Fruit fly (Drosophila melanogaster) whole organism, embryonic: ENCODE measurements around the gene Gss1.
A peak's percentile ranks its signal among the peaks of the same experiment; 100 is the strongest.

ENCODE experiments used
- Abd-B ChIP-seq: fragments of 200-800 bp; sonication (Bioruptor generic); optimal IDR thresholded peaks from 2 replicates; lab custom pipeline; 2018; ENCODE audit warnings: missing biosample characterization, mild to moderate bottlenecking, missing genetic modification characterization, moderate library complexity
- CG1024 ChIP-seq: fragments of 200-800 bp; sonication (Bioruptor generic); IDR thresholded peaks from 2 replicates; pipeline ENCODE4 v1.3.6; 2022; ENCODE audit warnings: missing biosample characterization, missing genetic modification characterization
- CG11247 ChIP-seq: fragments of 200-800 bp; sonication (Bioruptor generic); IDR thresholded peaks from 2 replicates; pipeline ENCODE4 v1.3.6; 2022; ENCODE audit warnings: missing biosample characterization, missing genetic modification characterization
- CG15479 ChIP-seq: fragments of 200-800 bp; sonication (Bioruptor generic); optimal IDR thresholded peaks from 3 replicates; lab custom pipeline; 2019; ENCODE audit warnings: missing biosample characterization, mild to moderate bottlenecking, missing genetic modification characterization, moderate library complexity
- CG15514 ChIP-seq: fragments of 200-800 bp; sonication (Bioruptor generic); optimal IDR thresholded peaks from 3 replicates; lab custom pipeline; 2017; ENCODE audit warnings: missing biosample characterization, missing genetic modification characterization, mild to moderate bottlenecking, moderate library complexity, missing genetic modification reagents
- CG17359 ChIP-seq: fragments of 200-800 bp; sonication (Bioruptor generic); optimal IDR thresholded peaks from 3 replicates; lab custom pipeline; 2018; ENCODE audit warnings: missing biosample characterization, mild to moderate bottlenecking, missing genetic modification characterization, moderate library complexity
- CG17361 ChIP-seq: fragments of 200-800 bp; sonication (Bioruptor generic); IDR thresholded peaks from 3 replicates; pipeline ENCODE4 v1.3.6; 2022; ENCODE audit warnings: missing biosample characterization, missing genetic modification characterization
- CG17385 ChIP-seq: fragments of 200-800 bp; sonication (Bioruptor generic); optimal IDR thresholded peaks from 3 replicates; lab custom pipeline; 2018; ENCODE audit warnings: missing biosample characterization, mild to moderate bottlenecking, missing genetic modification characterization
- CG18599 ChIP-seq: fragments of 200-800 bp; sonication (Bioruptor generic); optimal IDR thresholded peaks from 3 replicates; lab custom pipeline; 2017; ENCODE audit warnings: missing biosample characterization, missing genetic modification characterization, mild to moderate bottlenecking, moderate library complexity, missing genetic modification reagents
- CG18764 ChIP-seq: fragments of 200-800 bp; sonication (Bioruptor generic); optimal IDR thresholded peaks from 3 replicates; lab custom pipeline; 2016; ENCODE audit warnings: missing biosample characterization, missing genetic modification characterization
- CG2712 ChIP-seq: fragments of 200-800 bp; optimal IDR thresholded peaks from 3 replicates; lab custom pipeline; 2019; ENCODE audit warnings: missing biosample characterization, mild to moderate bottlenecking, missing genetic modification characterization, moderate library complexity
- CG30403 ChIP-seq: fragments of 200-800 bp; sonication (Bioruptor generic); optimal IDR thresholded peaks from 3 replicates; lab custom pipeline; 2016; ENCODE audit warnings: missing biosample characterization, missing genetic modification characterization
- CG31224 ChIP-seq: fragments of 200-800 bp; sonication (Bioruptor generic); IDR thresholded peaks from 2 replicates; pipeline ENCODE4 v1.3.6; 2022; ENCODE audit warnings: missing biosample characterization, missing genetic modification characterization
- CG31365 ChIP-seq: fragments of 200-800 bp; sonication (Bioruptor generic); optimal IDR thresholded peaks from 2 replicates; lab custom pipeline; 2018; ENCODE audit warnings: missing biosample characterization, mild to moderate bottlenecking, missing genetic modification characterization
- CG31388 ChIP-seq: fragments of 200-800 bp; sonication (Bioruptor generic); optimal IDR thresholded peaks from 2 replicates; lab custom pipeline; 2016; ENCODE audit warnings: missing biosample characterization, missing genetic modification characterization
- CG43689 ChIP-seq: fragments of 200-800 bp; sonication (Bioruptor generic); IDR thresholded peaks from 2 replicates; pipeline ENCODE4 v1.3.6; 2022; ENCODE audit warnings: missing biosample characterization, missing genetic modification characterization
- CG6254 ChIP-seq: fragments of 200-800 bp; sonication (Bioruptor generic); optimal IDR thresholded peaks from 3 replicates; lab custom pipeline; 2017; ENCODE audit warnings: mild to moderate bottlenecking, missing biosample characterization, missing genetic modification reagents, missing genetic modification characterization
- CG8290 ChIP-seq, 3 experiments: fragments of 200-800 bp; sonication (Bioruptor generic); optimal IDR thresholded peaks; 2 replicates each; lab custom pipeline; 2016 to 2019; ENCODE audit warnings: missing biosample characterization in 3 of 3, missing genetic modification characterization in 3 of 3, mild to moderate bottlenecking in 2 of 3, moderate library complexity in 1 of 3
- CTCF ChIP-seq: fragments of 200-800 bp; sonication (Bioruptor generic); optimal IDR thresholded peaks from 2 replicates; lab custom pipeline; 2017; ENCODE audit warnings: missing biosample characterization, mild to moderate bottlenecking, missing genetic modification characterization, moderate library complexity
- Camta ChIP-seq: fragments of 200-800 bp; sonication (Bioruptor generic); optimal IDR thresholded peaks from 2 replicates; lab custom pipeline; 2016; ENCODE audit warnings: missing biosample characterization, missing genetic modification characterization
- D19A ChIP-seq: fragments of 200-800 bp; optimal IDR thresholded peaks from 3 replicates; lab custom pipeline; 2019; ENCODE audit warnings: missing biosample characterization, mild to moderate bottlenecking, missing genetic modification characterization, moderate library complexity
- Dfd ChIP-seq, 2 experiments: fragments of >200 bp; optimal IDR thresholded peaks; 2 replicates each; lab custom pipeline; 2017; ENCODE audit warnings: missing biosample characterization in 2 of 2, missing genetic modification characterization in 2 of 2
- Dp ChIP-seq: fragments of 200-800 bp; sonication (Bioruptor generic); optimal IDR thresholded peaks from 2 replicates; lab custom pipeline; 2018; ENCODE audit warnings: missing biosample characterization, mild to moderate bottlenecking, missing genetic modification characterization, moderate library complexity
- Ets65A ChIP-seq: fragments of 200-800 bp; sonication (Bioruptor generic); peaks from one replicate; lab custom pipeline; 2016; ENCODE audit warnings: missing biosample characterization, missing genetic modification characterization
- Max ChIP-seq: fragments of 200-800 bp; sonication (Bioruptor generic); optimal IDR thresholded peaks from 2 replicates; lab custom pipeline; 2016; ENCODE audit warnings: missing biosample characterization, mild to moderate bottlenecking, missing genetic modification characterization
- Med ChIP-seq: fragments of 200-800 bp; sonication (Bioruptor generic); peaks from one replicate; lab custom pipeline; 2016; ENCODE audit warnings: missing biosample characterization, missing genetic modification characterization, mild to moderate bottlenecking, inconsistent platforms, moderate library complexity
- Sox100B ChIP-seq: fragments of 200-800 bp; sonication (Bioruptor generic); optimal IDR thresholded peaks from 3 replicates; lab custom pipeline; 2018; ENCODE audit warnings: missing biosample characterization, mild to moderate bottlenecking, missing genetic modification characterization
- Taf1 ChIP-seq: fragments of 200-800 bp; sonication (Bioruptor generic); IDR thresholded peaks from 2 replicates; pipeline ENCODE4 v1.3.6; 2022; ENCODE audit warnings: missing biosample characterization, missing genetic modification characterization
- YL-1 ChIP-seq: fragments of 200-800 bp; sonication (Bioruptor generic); optimal IDR thresholded peaks from 3 replicates; lab custom pipeline; 2017; ENCODE audit warnings: missing biosample characterization, mild to moderate bottlenecking, missing genetic modification characterization
- bigmax ChIP-seq: fragments of 200-800 bp; sonication (Bioruptor generic); optimal IDR thresholded peaks from 2 replicates; lab custom pipeline; 2018; ENCODE audit warnings: missing biosample characterization, mild to moderate bottlenecking, missing genetic modification characterization
- ci ChIP-seq: fragments of 200-800 bp; sonication (Bioruptor generic); IDR thresholded peaks from 3 replicates; pipeline ENCODE4 v1.3.6; 2022; ENCODE audit warnings: missing biosample characterization, missing genetic modification characterization
- emc ChIP-seq: fragments of 200-800 bp; sonication (Bioruptor generic); optimal IDR thresholded peaks from 2 replicates; lab custom pipeline; 2016; ENCODE audit warnings: missing biosample characterization, missing genetic modification characterization
- eve ChIP-seq, 2 experiments: fragments of >200 bp; optimal IDR thresholded peaks; 2 replicates each; lab custom pipeline; 2017; ENCODE audit warnings: missing biosample characterization in 2 of 2, missing genetic modification characterization in 2 of 2
- lab ChIP-seq: fragments of 200-800 bp; sonication (Bioruptor generic); optimal IDR thresholded peaks from 3 replicates; lab custom pipeline; 2017; ENCODE audit warnings: missing biosample characterization, missing genetic modification characterization, mild to moderate bottlenecking, moderate library complexity, missing genetic modification reagents
- maf-S ChIP-seq: fragments of 200-800 bp; sonication (Bioruptor generic); optimal IDR thresholded peaks from 2 replicates; lab custom pipeline; 2016; ENCODE audit warnings: missing biosample characterization, missing genetic modification characterization
- onecut ChIP-seq: fragments of 200-800 bp; sonication (Bioruptor generic); IDR thresholded peaks from 2 replicates; pipeline ENCODE4 v1.3.6; 2022; ENCODE audit warnings: missing biosample characterization, missing genetic modification characterization
- otp ChIP-seq: fragments of 200-800 bp; sonication (Bioruptor generic); IDR thresholded peaks from 3 replicates; pipeline ENCODE4, ENCODE4 v1.3.6; 2022; ENCODE audit warnings: missing biosample characterization, missing genetic modification characterization
- phol ChIP-seq: fragments of 200-800 bp; sonication (Bioruptor generic); optimal IDR thresholded peaks from 3 replicates; lab custom pipeline; 2018; ENCODE audit warnings: missing biosample characterization, mild to moderate bottlenecking, missing genetic modification characterization, moderate library complexity
- slou ChIP-seq: fragments of 200-800 bp; sonication (Bioruptor generic); optimal IDR thresholded peaks from 3 replicates; lab custom pipeline; 2016; ENCODE audit warnings: missing biosample characterization, missing genetic modification characterization
- slp2 ChIP-seq: fragments of 200-800 bp; sonication (Bioruptor generic); optimal IDR thresholded peaks from 2 replicates; lab custom pipeline; 2016; ENCODE audit warnings: missing biosample characterization, missing genetic modification characterization
- sob ChIP-seq: fragments of 200-800 bp; sonication (Bioruptor generic); IDR thresholded peaks from 2 replicates; pipeline ENCODE4 v1.3.6; 2022; ENCODE audit warnings: missing biosample characterization, missing genetic modification characterization
- stwl ChIP-seq: fragments of 200-800 bp; sonication (Bioruptor generic); optimal IDR thresholded peaks from 3 replicates; lab custom pipeline; 2018; ENCODE audit warnings: missing biosample characterization, mild to moderate bottlenecking, missing genetic modification characterization, moderate library complexity
- unc-4 ChIP-seq: fragments of 200-800 bp; sonication (Bioruptor generic); IDR thresholded peaks from 2 replicates; pipeline ENCODE4 v1.3.6; 2022; ENCODE audit warnings: missing biosample characterization, missing genetic modification characterization; ENCODE audit not compliant: partially characterized antibody
- zf30C ChIP-seq: fragments of 200-800 bp; sonication (Bioruptor generic); optimal IDR thresholded peaks from 3 replicates; lab custom pipeline; 2018; ENCODE audit warnings: missing biosample characterization, mild to moderate bottlenecking, missing genetic modification characterization
- zfh2 ChIP-seq: fragments of 200-800 bp; sonication (Bioruptor generic); optimal IDR thresholded peaks from 2 replicates; lab custom pipeline; 2016; ENCODE audit warnings: missing biosample characterization, missing genetic modification characterization

Gss1 gene

dm6 chrX:17910941-17911703 lies 21.8 kb downstream of the Gss1 start, which contains the start of gene CG6847 (continued):
- TF ChIP-seq unc-4 (GFP tag; lab: Robert Waterston, UW): no peak
- TF ChIP-seq CG17359: peak; percentile 38
- no peak for TF ChIP-seq CG1024 (GFP tag; lab: Robert Waterston, UW)
- peak; percentile 27 for TF ChIP-seq CG18764 (GFP tag; lab: Kevin White, UChicago)
- TF ChIP-seq ci (GFP tag; lab: Robert Waterston, UW): 0 out of 3 replicates have a peak, but pooled peaks have one; percentile 47
- TF ChIP-seq slp2 (GFP tag; lab: Kevin White, UChicago): no peak
- peak; percentile 71 for TF ChIP-seq Abd-B
- peak; percentile 73 for TF ChIP-seq CG17385 (GFP tag; lab: Kevin White, UChicago)
- no peak for TF ChIP-seq Max (GFP tag; lab: Kevin White, UChicago)
- no peak for TF ChIP-seq maf-S
- peak; percentile 50 for TF ChIP-seq phol
- TF ChIP-seq bigmax: no peak
- no peak for TF ChIP-seq emc
- peak; percentile 76 for TF ChIP-seq CG2712 (tag; lab: Kevin White, UChicago)
- peak; percentile 31 for TF ChIP-seq D19A (tag; lab: Kevin White, UChicago)
- TF ChIP-seq Taf1 (GFP tag; lab: Robert Waterston, UW): no peak

DNA sequence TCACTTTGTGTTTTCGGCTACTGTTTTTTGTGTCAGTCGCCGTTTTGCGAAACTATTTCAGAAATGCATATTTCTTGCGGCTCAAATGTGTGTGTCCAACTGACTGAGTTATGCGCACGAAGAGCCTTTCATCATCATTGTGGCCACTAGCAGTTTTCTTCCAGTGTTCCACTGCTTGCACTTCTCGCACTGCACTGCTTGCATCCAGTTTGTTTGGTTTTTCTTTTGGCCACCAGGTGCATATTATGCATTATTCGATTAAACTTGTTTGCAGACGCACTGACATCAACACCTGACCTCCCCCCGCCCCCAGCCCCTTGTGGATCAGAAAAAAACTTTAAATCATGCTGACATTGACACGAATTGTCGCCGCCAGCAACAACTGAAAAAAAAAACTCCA lies 23.2 kb downstream of the Gss1 start:
- TF ChIP-seq CG31365 (tag; lab: Kevin White, UChicago) (peak; percentile 87), CG31224 (GFP tag; lab: Robert Waterston, UW) (no peak), CG8290 (GFP tag; optimal IDR thresholded peaks at IDR 0.05; lab: Kevin White, UChicago) (peak; percentile 21), CG8290 (tag; optimal IDR thresholded peaks at IDR 0.05; lab: Kevin White, UChicago) (no peak), slou (no peak), CG30403 (GFP tag; lab: Kevin White, UChicago) (no peak), onecut (GFP tag; lab: Robert Waterston, UW) (no peak), zfh2 (no peak), Ets65A (GFP tag; lab: Kevin White, UChicago) (peak; percentile 61), CG15479 (no peak), eve (GFP tag; optimal IDR thresholded peaks at IDR 0.05; lab: Kevin White, UChicago) (no peak), CG17361 (GFP tag; lab: Robert Waterston, UW) (no peak), Sox100B (GFP tag; lab: Kevin White, UChicago) (no peak), otp (GFP tag; lab: Robert Waterston, UW) (no peak), CG6254 (GFP tag; lab: Kevin White, UChicago) (no peak), CG11247 (GFP tag; lab: Robert Waterston, UW) (no peak), CG15514 (GFP tag; lab: Kevin White, UChicago) (no peak), Med (GFP tag; lab: Kevin White, UChicago) (peak; percentile 6), Dfd (GFP tag; optimal IDR thresholded peaks at IDR 0.05; lab: Kevin White, UChicago) (peak in 1 of 2 experiments; percentile 40), CTCF (GFP tag; lab: Kevin White, UChicago) (peak; percentile 72), CG43689 (GFP tag; lab: Robert Waterston, UW) (no peak), CG18599 (no peak), Camta (GFP tag; lab: Kevin White, UChicago) (no peak), Dp (GFP tag; lab: Kevin White, UChicago) (no peak), zf30C (GFP tag; lab: Kevin White, UChicago) (peak; percentile 64), stwl (peak; percentile 38), YL-1 (GFP tag; lab: Kevin White, UChicago) (no peak), sob (GFP tag; lab: Robert Waterston, UW) (no peak), CG31388 (GFP tag; lab: Kevin White, UChicago) (no peak), lab (GFP tag; lab: Kevin White, UChicago) (no peak)
